Worm (Caenorhabditis elegans) whole organism, L2 larva: Measurements from ENCODE around the gene W02D7.5.

ENCODE experiments used
- C34F6.9 ChIP-seq: fragments of 150-350 bp; optimal IDR thresholded peaks from 2 replicates; lab custom pipeline; 2014; ENCODE audit warnings: missing biosample characterization, missing genetic modification characterization
- F13H6.1 ChIP-seq: sonication (generic microtip); optimal IDR thresholded peaks from 2 replicates; lab custom pipeline; 2016; ENCODE audit warnings: missing genetic modification characterization, missing compliant biosample characterization
- R02D3.7 ChIP-seq: fragments of 150-350 bp; optimal IDR thresholded peaks from 2 replicates; lab custom pipeline; 2014; ENCODE audit warnings: missing biosample characterization, missing genetic modification characterization
- Y55F3AM.14 ChIP-seq: fragments of 200-800 bp; sonication (Bioruptor generic); optimal IDR thresholded peaks from 2 replicates; lab custom pipeline; 2018; ENCODE audit warnings: mild to moderate bottlenecking, missing genetic modification characterization, missing compliant biosample characterization
- ZK546.5 ChIP-seq: sonication (generic microtip); optimal IDR thresholded peaks from 2 replicates; lab custom pipeline; 2017; ENCODE audit warnings: missing biosample characterization, missing genetic modification characterization
- ama-1 ChIP-seq: fragments of 150-350 bp; optimal IDR thresholded peaks from 2 replicates; lab custom pipeline; 2018; ENCODE audit warnings: inconsistent platforms
- blmp-1 ChIP-seq: sonication (generic microtip); optimal IDR thresholded peaks from 2 replicates; lab custom pipeline; 2017; ENCODE audit warnings: missing genetic modification characterization, mild to moderate bottlenecking, missing compliant biosample characterization, antibody characterized with exemption, moderate library complexity; ENCODE audit not compliant: insufficient read depth
- ceh-16 ChIP-seq: fragments of 150-350 bp; optimal IDR thresholded peaks from 2 replicates; lab custom pipeline; 2014; ENCODE audit warnings: missing biosample characterization, missing genetic modification characterization
- crh-2 ChIP-seq: sonication (generic microtip); optimal IDR thresholded peaks from 2 replicates; lab custom pipeline; 2017; ENCODE audit warnings: missing biosample characterization, missing genetic modification characterization
- dmd-4 ChIP-seq: sonication (generic microtip); optimal IDR thresholded peaks from 2 replicates; lab custom pipeline; 2017; ENCODE audit warnings: missing biosample characterization, missing genetic modification characterization
- egl-27 ChIP-seq: sonication (generic microtip); optimal IDR thresholded peaks from 3 replicates; lab custom pipeline; 2017; ENCODE audit warnings: missing biosample characterization, missing genetic modification reagents, missing genetic modification characterization
- elt-1 ChIP-seq: fragments of 150-350 bp; optimal IDR thresholded peaks from 2 replicates; lab custom pipeline; 2014; ENCODE audit warnings: missing biosample characterization, missing genetic modification characterization
- fos-1 ChIP-seq: fragments of 150-350 bp; optimal IDR thresholded peaks from 2 replicates; lab custom pipeline; 2014; ENCODE audit warnings: missing biosample characterization, missing genetic modification characterization
- gmeb-1 ChIP-seq: fragments of 150-350 bp; optimal IDR thresholded peaks from 2 replicates; lab custom pipeline; 2014; ENCODE audit warnings: missing biosample characterization, missing genetic modification characterization
- lin-39 ChIP-seq: fragments of 150-350 bp; optimal IDR thresholded peaks from 2 replicates; lab custom pipeline; 2014; ENCODE audit warnings: missing biosample characterization, missing genetic modification reagents, missing genetic modification characterization
- lsy-2 ChIP-seq, 2 experiments: fragments of 150-350 bp in 1 of 2; sonication (generic microtip) in 1 of 2; optimal IDR thresholded peaks; 2 replicates each; lab custom pipeline; 2014 to 2017; ENCODE audit warnings: missing biosample characterization in 2 of 2, missing genetic modification characterization in 2 of 2
- mdl-1 ChIP-seq, 2 experiments: fragments of 150-350 bp in 1 of 2; sonication (generic microtip) in 1 of 2; optimal IDR thresholded peaks; 2 replicates each; lab custom pipeline; 2017; ENCODE audit warnings: missing biosample characterization in 2 of 2, missing genetic modification characterization in 2 of 2
- nhr-11 ChIP-seq: fragments of 150-350 bp; optimal IDR thresholded peaks from 2 replicates; lab custom pipeline; 2014; ENCODE audit warnings: missing biosample characterization, missing genetic modification characterization
- nhr-12 ChIP-seq: fragments of 150-350 bp; optimal IDR thresholded peaks from 2 replicates; lab custom pipeline; 2014; ENCODE audit warnings: missing biosample characterization, missing genetic modification characterization
- nhr-129 ChIP-seq: fragments of 150-350 bp; optimal IDR thresholded peaks from 2 replicates; lab custom pipeline; 2014; ENCODE audit warnings: missing biosample characterization, missing genetic modification characterization
- nhr-23 ChIP-seq: fragments of 150-350 bp; optimal IDR thresholded peaks from 2 replicates; lab custom pipeline; 2014; ENCODE audit warnings: missing biosample characterization, missing genetic modification reagents, missing genetic modification characterization
- nhr-25 ChIP-seq: fragments of 150-350 bp; sonication (generic microtip); optimal IDR thresholded peaks from 3 replicates; lab custom pipeline; 2014; ENCODE audit warnings: missing biosample characterization, missing genetic modification characterization
- nhr-6 ChIP-seq: fragments of 150-350 bp; optimal IDR thresholded peaks from 2 replicates; lab custom pipeline; 2014; ENCODE audit warnings: missing biosample characterization, missing genetic modification characterization
- nhr-77 ChIP-seq: fragments of 150-350 bp; optimal IDR thresholded peaks from 2 replicates; lab custom pipeline; 2014; ENCODE audit warnings: missing biosample characterization, missing genetic modification characterization
- peb-1 ChIP-seq: fragments of 150-350 bp; optimal IDR thresholded peaks from 2 replicates; lab custom pipeline; 2014; ENCODE audit warnings: missing biosample characterization, missing genetic modification characterization
- sem-4 ChIP-seq: fragments of 150-350 bp; optimal IDR thresholded peaks from 2 replicates; lab custom pipeline; 2014; ENCODE audit warnings: missing biosample characterization, missing genetic modification reagents, missing genetic modification characterization
- sma-9 ChIP-seq, 2 experiments: fragments of 150-350 bp in 1 of 2; sonication (generic microtip) in 1 of 2; optimal IDR thresholded peaks; 2 replicates each; lab custom pipeline; 2014 to 2016; ENCODE audit warnings: missing genetic modification characterization in 2 of 2, mild to moderate bottlenecking in 1 of 2, missing biosample characterization in 1 of 2, missing compliant biosample characterization in 1 of 2, missing genetic modification reagents in 1 of 2, moderate library complexity in 1 of 2
- snpc-4 ChIP-seq: fragments of 150-350 bp; optimal IDR thresholded peaks from 2 replicates; lab custom pipeline; 2014; ENCODE audit warnings: missing biosample characterization, missing genetic modification characterization
- unc-39 ChIP-seq: fragments of 150-350 bp; optimal IDR thresholded peaks from 2 replicates; lab custom pipeline; 2014; ENCODE audit warnings: missing biosample characterization, missing genetic modification characterization
- unc-55 ChIP-seq: fragments of 150-350 bp; sonication (generic microtip); optimal IDR thresholded peaks from 3 replicates; lab custom pipeline; 2014; ENCODE audit warnings: missing biosample characterization, missing genetic modification reagents, missing genetic modification characterization
- unc-62 ChIP-seq: fragments of 150-350 bp; optimal IDR thresholded peaks from 2 replicates; lab custom pipeline; 2014; ENCODE audit warnings: missing biosample characterization, missing genetic modification reagents, missing genetic modification characterization
- zag-1 ChIP-seq: fragments of 150-350 bp; optimal IDR thresholded peaks from 2 replicates; lab custom pipeline; 2014; ENCODE audit warnings: missing biosample characterization, missing genetic modification characterization
- ztf-1 ChIP-seq: fragments of 200-800 bp; sonication (Bioruptor generic); conservative IDR thresholded peaks from 2 replicates; pipeline ENCODE4 v1.3.6; 2022; ENCODE audit warnings: missing genetic modification characterization, missing compliant biosample characterization
- ztf-11 ChIP-seq: sonication (generic microtip); optimal IDR thresholded peaks from 2 replicates; lab custom pipeline; 2017; ENCODE audit warnings: missing biosample characterization, missing genetic modification characterization
- ztf-4 ChIP-seq: fragments of 150-350 bp; optimal IDR thresholded peaks from 2 replicates; lab custom pipeline; 2014; ENCODE audit warnings: missing biosample characterization, missing genetic modification characterization

The W02D7.5 gene

ce11 chrV:8285455-8285854, 13.6 kb downstream of the W02D7.5 start:
- TF ChIP-seq ama-1 (lab: Kevin White, UChicago): no peak
- peak; percentile 28 for TF ChIP-seq fos-1 (tag; lab: Kevin White, UChicago)
- TF ChIP-seq, all 48 proteins: peak for 1

ce11 chrV:8284800-8285199, 14.2 kb downstream of the W02D7.5 start, which contains the start of gene slc-17.5:
Gene slc-17.5 (minus strand): TSS chrV:8284900.
- no peak for TF ChIP-seq ama-1 (lab: Kevin White, UChicago)
- TF ChIP-seq mdl-1 (tag; optimal IDR thresholded peaks at IDR 0.05; lab: Kevin White, UChicago): no peak
- TF ChIP-seq nhr-6 (tag; lab: Kevin White, UChicago): no peak
- TF ChIP-seq unc-62: no peak
- no peak for TF ChIP-seq nhr-25 (tag; lab: Kevin White, UChicago)
- no peak for TF ChIP-seq Y55F3AM.14 (GFP tag; lab: Kevin White, UChicago)
- no peak for TF ChIP-seq egl-27 (tag; lab: Kevin White, UChicago)
- TF ChIP-seq elt-1: no peak
- TF ChIP-seq dmd-4 (tag; lab: Kevin White, UChicago): no peak
- TF ChIP-seq nhr-129: no peak
- TF ChIP-seq gmeb-1 (tag; lab: Kevin White, UChicago): no peak
- no peak for TF ChIP-seq ZK546.5
- no peak for TF ChIP-seq unc-39 (tag; lab: Kevin White, UChicago)
- TF ChIP-seq zag-1: no peak
- TF ChIP-seq ztf-1 (GFP tag; lab: Robert Waterston, UW): no peak
- no peak for TF ChIP-seq peb-1
- TF ChIP-seq, all 48 proteins: peak for 0

DNA sequence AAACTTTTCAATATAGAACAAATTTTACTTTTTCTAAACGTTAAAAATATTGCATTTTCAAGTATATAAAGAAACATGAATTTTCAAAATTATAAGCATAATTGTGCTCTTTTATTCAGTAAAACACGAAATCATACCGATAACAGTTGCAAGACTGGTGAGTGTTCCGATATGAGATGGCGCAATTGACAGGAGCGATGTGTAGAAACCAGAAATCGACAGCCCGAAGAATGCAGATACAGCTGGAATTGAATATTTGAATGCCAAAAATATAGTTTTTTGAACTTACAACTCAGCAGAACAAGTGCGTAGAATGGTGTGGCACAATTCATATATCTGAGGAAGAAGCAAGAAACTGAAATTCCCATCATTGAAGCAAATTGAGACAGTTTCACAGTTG, 16.1 kb downstream of the W02D7.5 start:
- TF ChIP-seq unc-39 (tag; lab: Kevin White, UChicago) (no peak), mdl-1 (tag; optimal IDR thresholded peaks at IDR 0.05; lab: Kevin White, UChicago) (no peak), unc-62 (no peak), ztf-11 (tag; lab: Kevin White, UChicago) (no peak), C34F6.9 (tag; lab: Kevin White, UChicago) (no peak), ceh-16 (tag; lab: Kevin White, UChicago) (no peak), nhr-23 (tag; lab: Kevin White, UChicago) (no peak), sem-4 (tag; lab: Kevin White, UChicago) (no peak), lin-39 (tag; lab: Kevin White, UChicago) (no peak), peb-1 (no peak), R02D3.7 (tag; lab: Kevin White, UChicago) (no peak), nhr-12 (tag; lab: Kevin White, UChicago) (no peak), sma-9 (GFP tag; optimal IDR thresholded peaks at IDR 0.05; lab: Kevin White, UChicago) (no peak), sma-9 (tag; optimal IDR thresholded peaks at IDR 0.05; lab: Kevin White, UChicago) (no peak), snpc-4 (no peak), nhr-11 (tag; lab: Kevin White, UChicago) (no peak), blmp-1 (tag; lab: Kevin White, UChicago) (no peak), Y55F3AM.14 (GFP tag; lab: Kevin White, UChicago) (no peak), ztf-4 (tag; lab: Kevin White, UChicago) (no peak)
- TF ChIP-seq, all 48 proteins: peak for 0

DNA sequence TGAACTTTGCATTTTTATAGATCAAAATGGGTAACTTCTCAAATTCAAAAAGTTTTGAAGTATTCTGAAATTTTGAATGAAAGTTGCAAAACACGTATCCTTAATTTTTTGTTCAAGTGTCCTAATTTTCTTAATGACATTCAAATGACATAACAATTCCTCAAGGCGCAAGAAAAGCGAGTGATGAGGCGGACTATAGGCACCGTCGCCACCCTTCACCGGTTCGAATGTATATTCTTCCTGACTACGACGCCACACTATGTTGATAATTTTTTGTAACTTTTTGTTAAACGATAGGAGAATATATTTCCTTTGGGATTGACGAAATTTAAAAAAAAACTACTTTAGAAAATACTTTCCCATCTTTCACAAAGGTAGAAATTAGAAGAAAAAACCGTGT, 17.4 kb downstream of the W02D7.5 start:
- TF ChIP-seq crh-2 (tag; lab: Kevin White, UChicago): no peak
- no peak for TF ChIP-seq peb-1
- no peak for TF ChIP-seq nhr-12 (tag; lab: Kevin White, UChicago)
- TF ChIP-seq lsy-2 (tag; optimal IDR thresholded peaks at IDR 0.05; lab: Kevin White, UChicago): no peak
- TF ChIP-seq ceh-16 (tag; lab: Kevin White, UChicago): no peak
- no peak for TF ChIP-seq nhr-77 (tag; lab: Kevin White, UChicago)
- TF ChIP-seq zag-1: no peak

DNA sequence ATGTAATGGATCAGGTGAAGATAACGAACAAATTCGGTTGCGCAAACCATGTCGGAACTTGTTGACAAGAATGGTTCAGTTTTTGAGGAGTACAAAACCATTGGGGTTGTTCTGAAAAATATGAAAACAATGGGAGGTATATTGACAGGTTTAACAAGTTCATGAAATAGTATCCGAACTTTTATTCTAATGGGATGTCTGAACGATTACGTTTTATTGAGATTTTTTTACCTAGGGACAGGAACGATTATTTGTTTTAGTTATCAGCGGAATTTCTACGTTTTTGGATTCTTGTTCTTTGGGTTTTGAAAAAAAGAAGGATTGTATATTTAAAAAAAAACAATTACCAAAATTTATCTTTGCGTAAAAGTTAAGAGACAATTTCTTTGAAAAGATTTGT, 18.3 kb downstream of the W02D7.5 start, which contains the start of gene str-135:
Gene str-135, minus strand, starts transcription at position 101 of the 400 bp plus-strand sequence.
- TF ChIP-seq unc-55 (no peak), ama-1 (lab: Kevin White, UChicago) (no peak), F13H6.1 (tag; lab: Kevin White, UChicago) (no peak), nhr-23 (tag; lab: Kevin White, UChicago) (no peak), snpc-4 (no peak), R02D3.7 (tag; lab: Kevin White, UChicago) (no peak), sem-4 (tag; lab: Kevin White, UChicago) (no peak), egl-27 (tag; lab: Kevin White, UChicago) (no peak), unc-62 (no peak), lsy-2 (tag; optimal IDR thresholded peaks at IDR 0.05; lab: Kevin White, UChicago) (no peak), ZK546.5 (no peak), nhr-12 (tag; lab: Kevin White, UChicago) (no peak), nhr-129 (no peak)
